Worm (Caenorhabditis elegans): ENCODE results near the gene irld-2.

- TF ChIP-seq sptf-1 (tag; optimal IDR thresholded peaks at IDR 0.05), result no peak
- TF ChIP-seq nhr-2 (tag; optimal IDR thresholded peaks at IDR 0.05), result no peak
- no peak for TF ChIP-seq pha-4 (tag; optimal IDR thresholded peaks at IDR 0.05)
- TF ChIP-seq unc-62 (GFP tag; optimal IDR thresholded peaks at IDR 0.05), result no peak
- TF ChIP-seq snpc-4 (tag; optimal IDR thresholded peaks at IDR 0.05), result no peak
- TF ChIP-seq ces-1 (GFP tag; optimal IDR thresholded peaks at IDR 0.05), result no peak
- TF ChIP-seq lin-13 (tag; optimal IDR thresholded peaks at IDR 0.05), result no peak
- TF ChIP-seq ceh-43 (GFP tag; optimal IDR thresholded peaks at IDR 0.05), result no peak
- no peak for TF ChIP-seq unc-39 (tag; optimal IDR thresholded peaks at IDR 0.05)
- no peak for TF ChIP-seq mep-1 (tag; optimal IDR thresholded peaks at IDR 0.05)
- no peak for TF ChIP-seq sem-2 (GFP tag; optimal IDR thresholded peaks at IDR 0.05)
- TF ChIP-seq nhr-237 (tag; optimal IDR thresholded peaks at IDR 0.05), result no peak
- TF ChIP-seq ztf-11 (tag; optimal IDR thresholded peaks at IDR 0.05), result no peak
Measured at ce11 chrX:13376185-13376584, 18.7 kb downstream of the irld-2 start.
